Fruit fly (Drosophila melanogaster) whole organism, wandering third instar larva: ENCODE data around the gene dbf.

ENCODE experiments used
- CG32264 ChIP-seq: fragments of 200-800 bp; sonication (Bioruptor generic); optimal IDR thresholded peaks from 2 replicates; lab custom pipeline; 2016; ENCODE audit warnings: missing biosample characterization, missing genetic modification characterization
- CG9705 ChIP-seq: fragments of 200-800 bp; sonication (Bioruptor generic); optimal IDR thresholded peaks from 2 replicates; lab custom pipeline; 2018; ENCODE audit warnings: missing biosample characterization, mild to moderate bottlenecking, missing genetic modification characterization
- CrebA ChIP-seq: fragments of 200-800 bp; sonication (Bioruptor generic); optimal IDR thresholded peaks from 2 replicates; lab custom pipeline; 2016; ENCODE audit warnings: missing biosample characterization, mild to moderate bottlenecking, missing genetic modification characterization, borderline replicate concordance
- Dfd ChIP-seq: fragments of >200 bp; optimal IDR thresholded peaks from 2 replicates; lab custom pipeline; 2017; ENCODE audit warnings: missing biosample characterization, missing genetic modification characterization
- Dif ChIP-seq: fragments of 200-275, 200-300 bp; sonication (Bioruptor generic); optimal IDR thresholded peaks from 2 replicates; lab custom pipeline; 2018; ENCODE audit warnings: missing biosample characterization, missing genetic modification characterization; ENCODE audit not compliant: partially characterized antibody
- HLH106 ChIP-seq: fragments of 200-800 bp; optimal IDR thresholded peaks from 3 replicates; lab custom pipeline; 2019; ENCODE audit warnings: missing biosample characterization, mild to moderate bottlenecking, missing genetic modification characterization, moderate library complexity
- Hnf4 ChIP-seq: fragments of 200-800 bp; sonication (Bioruptor generic); optimal IDR thresholded peaks from 2 replicates; lab custom pipeline; 2016; ENCODE audit warnings: missing biosample characterization, mild to moderate bottlenecking, missing genetic modification characterization
- Hr78 ChIP-seq: fragments of >200 bp; optimal IDR thresholded peaks from 2 replicates; lab custom pipeline; 2017; ENCODE audit warnings: missing biosample characterization, missing genetic modification characterization
- Jra ChIP-seq: sonication (Bioruptor generic); optimal IDR thresholded peaks from 2 replicates; lab custom pipeline; 2016; ENCODE audit warnings: missing biosample characterization, missing genetic modification characterization
- Mio ChIP-seq: sonication (Bioruptor generic); optimal IDR thresholded peaks from 2 replicates; lab custom pipeline; 2016; ENCODE audit warnings: missing biosample characterization, missing genetic modification characterization
- Myc ChIP-seq: fragments of >200 bp; optimal IDR thresholded peaks from 2 replicates; lab custom pipeline; 2017
- OdsH ChIP-seq: fragments of 200-800 bp; sonication (Bioruptor generic); optimal IDR thresholded peaks from 2 replicates; lab custom pipeline; 2016; ENCODE audit warnings: missing biosample characterization, mild to moderate bottlenecking, missing genetic modification characterization
- Rel ChIP-seq, 2 experiments: fragments of 200-800 bp; sonication (Bioruptor generic) in 1 of 2; optimal IDR thresholded peaks; 2 replicates in 1 of 2; 3 replicates in 1 of 2; lab custom pipeline; 2016 to 2019; ENCODE audit warnings: mild to moderate bottlenecking in 2 of 2, missing biosample characterization in 2 of 2, missing genetic modification characterization in 2 of 2, moderate library complexity in 1 of 2
- Sp1 ChIP-seq: fragments of 200-800 bp; sonication (Bioruptor generic); optimal IDR thresholded peaks from 3 replicates; lab custom pipeline; 2019; ENCODE audit warnings: missing biosample characterization, mild to moderate bottlenecking, missing genetic modification characterization, moderate library complexity
- Vsx2 ChIP-seq: fragments of 200-300, 225-300 bp; sonication (Bioruptor generic); optimal IDR thresholded peaks from 2 replicates; lab custom pipeline; 2018; ENCODE audit warnings: missing biosample characterization, missing genetic modification characterization; ENCODE audit not compliant: partially characterized antibody
- br ChIP-seq: fragments of 200-800 bp; sonication (Bioruptor generic); optimal IDR thresholded peaks from 2 replicates; lab custom pipeline; 2016; ENCODE audit warnings: missing biosample characterization, missing genetic modification characterization
- dl ChIP-seq, 2 experiments: fragments of 175-275, 200-275 bp in 1 of 2; fragments of 200-275 bp in 1 of 2; sonication (Bioruptor generic); optimal IDR thresholded peaks; lab custom pipeline; 2018; ENCODE audit warnings: mild to moderate bottlenecking in 2 of 2, missing biosample characterization in 2 of 2, missing genetic modification characterization in 2 of 2, moderate library complexity in 2 of 2; ENCODE audit not compliant: partially characterized antibody in 2 of 2, insufficient read depth in 1 of 2
- dsf ChIP-seq: sonication (Bioruptor generic); optimal IDR thresholded peaks from 2 replicates; lab custom pipeline; 2016; ENCODE audit warnings: missing biosample characterization, missing genetic modification characterization, borderline replicate concordance
- ey ChIP-seq: fragments of 200-800 bp; sonication (Bioruptor generic); optimal IDR thresholded peaks from 2 replicates; lab custom pipeline; 2016; ENCODE audit warnings: missing biosample characterization, missing genetic modification characterization
- foxo ChIP-seq, 2 experiments: fragments of 200-800 bp; sonication (Bioruptor generic); optimal IDR thresholded peaks; 2 replicates in 1 of 2; 3 replicates in 1 of 2; lab custom pipeline; 2016 to 2017; ENCODE audit warnings: missing biosample characterization in 2 of 2, missing genetic modification characterization in 2 of 2
- fru ChIP-seq: fragments of 200-800 bp; sonication (Bioruptor generic); optimal IDR thresholded peaks from 3 replicates; lab custom pipeline; 2016; ENCODE audit warnings: missing biosample characterization, mild to moderate bottlenecking, missing genetic modification characterization
- h ChIP-seq: fragments of 200-800 bp; sonication (Bioruptor generic); optimal IDR thresholded peaks from 3 replicates; lab custom pipeline; 2016; ENCODE audit warnings: missing biosample characterization, mild to moderate bottlenecking, missing genetic modification characterization
- psq ChIP-seq: fragments of 200-800 bp; sonication (Bioruptor generic); optimal IDR thresholded peaks from 3 replicates; lab custom pipeline; 2017; ENCODE audit warnings: missing biosample characterization, mild to moderate bottlenecking, missing genetic modification characterization, moderate library complexity
- rgr ChIP-seq: fragments of 200-800 bp; sonication (Bioruptor generic); optimal IDR thresholded peaks from 3 replicates; lab custom pipeline; 2016; ENCODE audit warnings: missing biosample characterization, mild to moderate bottlenecking, missing genetic modification characterization
- sage ChIP-seq: fragments of 200-800 bp; sonication (Bioruptor generic); optimal IDR thresholded peaks from 2 replicates; lab custom pipeline; 2016; ENCODE audit warnings: missing biosample characterization, mild to moderate bottlenecking, missing genetic modification characterization
- sv ChIP-seq: fragments of 200-800 bp; sonication (Bioruptor generic); optimal IDR thresholded peaks from 3 replicates; lab custom pipeline; 2016; ENCODE audit warnings: missing biosample characterization, missing genetic modification characterization
- tai ChIP-seq: sonication (Bioruptor generic); optimal IDR thresholded peaks from 2 replicates; lab custom pipeline; 2016; ENCODE audit warnings: missing biosample characterization, missing genetic modification characterization
- woc ChIP-seq: sonication (Bioruptor generic); optimal IDR thresholded peaks from 2 replicates; lab custom pipeline; 2016; ENCODE audit warnings: missing biosample characterization, mild to moderate bottlenecking, missing genetic modification characterization

Gene dbf

dm6 chr2L:10661490-10662240 is 10.3 kb downstream of the dbf start, which contains the start of gene CG31871:
TSS of gene CG31871 (plus strand) at chr2L:10662081.
- TF ChIP-seq rgr (peak; percentile 38), Mio (GFP tag; lab: Kevin White, UChicago) (no peak), h (peak; percentile 69), foxo (GFP tag; optimal IDR thresholded peaks at IDR 0.05; lab: Kevin White, UChicago) (peak in 1 of 2 experiments; percentile 35), psq (GFP tag; lab: Kevin White, UChicago) (peak; percentile 20)

dm6 chr2L:10665603-10666002 is 14.2 kb downstream of the dbf start:
- TF ChIP-seq fru (GFP tag; lab: Kevin White, UChicago) (peak; percentile 22), sage (GFP tag; lab: Kevin White, UChicago) (no peak), HLH106 (tag; lab: Kevin White, UChicago) (peak; percentile 33), OdsH (peak; percentile 19), rgr (peak; percentile 54), CG32264 (no peak), sv (peak; percentile 70), dsf (GFP tag; lab: Kevin White, UChicago) (no peak), Sp1 (GFP tag; lab: Kevin White, UChicago) (no peak), Hnf4 (GFP tag; lab: Kevin White, UChicago) (peak; percentile 16), br (GFP tag; lab: Kevin White, UChicago) (peak; percentile 12), h (peak; percentile 45), psq (GFP tag; lab: Kevin White, UChicago) (no peak), foxo (GFP tag; optimal IDR thresholded peaks at IDR 0.05; lab: Kevin White, UChicago) (peak in 1 of 2 experiments; percentile 50), ey (GFP tag; lab: Kevin White, UChicago) (peak; percentile 56)

dm6 chr2L:10671530-10671929 is 20.1 kb downstream of the dbf start:
- TF ChIP-seq Myc (lab: Kevin White, UChicago) (peak; percentile 41), Dif (GFP tag; lab: Kevin White, UChicago) (no peak)
- TF ChIP-seq, all 38 proteins: peak for 1

dm6 chr2L:10672989-10673388 is 21.6 kb downstream of the dbf start:
- peak; percentile 9 for TF ChIP-seq HLH106 (tag; lab: Kevin White, UChicago)
- TF ChIP-seq CrebA (GFP tag; lab: Kevin White, UChicago): no peak
- peak; percentile 2 for TF ChIP-seq psq (GFP tag; lab: Kevin White, UChicago)

- TF ChIP-seq HLH106 (tag; lab: Kevin White, UChicago) (peak; percentile 54), tai (GFP tag; lab: Kevin White, UChicago) (peak; percentile 32), OdsH (peak; percentile 48), woc (GFP tag; lab: Kevin White, UChicago) (peak; percentile 55), h (peak; percentile 63), Mio (GFP tag; lab: Kevin White, UChicago) (no peak), Rel (GFP tag; optimal IDR thresholded peaks at IDR 0.05; lab: Kevin White, UChicago) (no peak), Rel (tag; optimal IDR thresholded peaks at IDR 0.05; lab: Kevin White, UChicago) (no peak), rgr (peak; percentile 58), sage (GFP tag; lab: Kevin White, UChicago) (no peak), Vsx2 (no peak), Sp1 (GFP tag; lab: Kevin White, UChicago) (peak; percentile 46), Myc (lab: Kevin White, UChicago) (no peak), Dfd (GFP tag; lab: Kevin White, UChicago) (no peak), CG9705 (GFP tag; lab: Kevin White, UChicago) (no peak), fru (GFP tag; lab: Kevin White, UChicago) (peak; percentile 75), br (GFP tag; lab: Kevin White, UChicago) (peak; percentile 33), sv (no peak), foxo (GFP tag; optimal IDR thresholded peaks at IDR 0.05; lab: Kevin White, UChicago) (peak in 1 of 2 experiments; percentile 60), ey (GFP tag; lab: Kevin White, UChicago) (peak; percentile 44), Jra (no peak), Hr78 (GFP tag; lab: Kevin White, UChicago) (no peak), dl (GFP tag; optimal IDR thresholded peaks at IDR 0.05; lab: Kevin White, UChicago; ENCODE audit: insufficient read depth in 1 of 2, partially characterized antibody in 2 of 2) (no peak), Hnf4 (GFP tag; lab: Kevin White, UChicago) (peak; percentile 29)
- TF ChIP-seq, all 38 proteins: peak for 12
These were observed 25.7 kb downstream of the dbf start, which contains the start of gene CG17104 for dm6 chr2L:10676933-10677714. TSS of gene CG17104 (plus strand) at chr2L:10677198.
